Fruit fly (Drosophila melanogaster): Measurements from ENCODE around the gene Nek2.

Gene Nek2

dm6 chrX:7933210-7933915 lies 41.9 kb upstream of the Nek2 start, which contains the start of the genes Dhdds and RpS14a (continued):
- TF ChIP-seq psq (GFP tag; optimal IDR thresholded peaks at IDR 0.05) (no peak), ken (GFP tag; IDR thresholded peaks at IDR 0.05) (peak; percentile 4; the same call in 1 of the 3 replicates), C15 (GFP tag; IDR thresholded peaks at IDR 0.05) (no peak), Spps (tag; optimal IDR thresholded peaks at IDR 0.05) (peak; percentile 25), toy (GFP tag; IDR thresholded peaks at IDR 0.05) (no peak), pan (optimal IDR thresholded peaks at IDR 0.05) (no peak), pan (GFP tag; optimal IDR thresholded peaks at IDR 0.05 in 1 of 2, IDR thresholded peaks at IDR 0.05 in 1 of 2) (peak in 1 of 2 experiments; percentile 26), disco-r (GFP tag; optimal IDR thresholded peaks at IDR 0.05) (no peak), tx (GFP tag; optimal IDR thresholded peaks at IDR 0.05) (no peak), CG13775 (GFP tag; optimal IDR thresholded peaks at IDR 0.05) (peak; percentile 89), Tbp (GFP tag; optimal IDR thresholded peaks at IDR 0.05) (peak; percentile 45), CG1603 (tag; optimal IDR thresholded peaks at IDR 0.05) (peak; percentile 40), CG32772 (GFP tag; IDR thresholded peaks at IDR 0.05) (no peak), tgo (GFP tag; IDR thresholded peaks at IDR 0.05) (no peak), Atf6 (GFP tag; IDR thresholded peaks at IDR 0.05) (no peak), CG5953 (GFP tag; IDR thresholded peaks at IDR 0.05) (no peak), CG7745 (tag; optimal IDR thresholded peaks at IDR 0.05) (no peak), sna (GFP tag; IDR thresholded peaks at IDR 0.05; ENCODE audit: partially characterized antibody) (peak; percentile 64; the same call in 1 of the 2 replicates), eyg (GFP tag; optimal IDR thresholded peaks at IDR 0.05) (peak; percentile 50), Bteb2 (GFP tag; optimal IDR thresholded peaks at IDR 0.05) (peak; percentile 30), CG15514 (GFP tag; optimal IDR thresholded peaks at IDR 0.05) (peak; percentile 64), CG3995 (GFP tag; optimal IDR thresholded peaks at IDR 0.05) (peak; percentile 8), CG9817 (tag; optimal IDR thresholded peaks at IDR 0.05) (no peak), vvl (GFP tag; IDR thresholded peaks at IDR 0.05) (peak; percentile 17; the same call in 1 of the 2 replicates), dm (GFP tag; optimal IDR thresholded peaks at IDR 0.05) (peak; percentile 60), CG30431 (GFP tag; optimal IDR thresholded peaks at IDR 0.05) (peak; percentile 20), gcm (GFP tag; optimal IDR thresholded peaks at IDR 0.05) (peak; percentile 36), cg (GFP tag; optimal IDR thresholded peaks at IDR 0.05) (no peak), CG10209 (GFP tag; optimal IDR thresholded peaks at IDR 0.05) (peak; percentile 70), CG6272 (GFP tag; IDR thresholded peaks at IDR 0.05) (0 out of 2 replicates have a peak, but pooled peaks have one; percentile 13), fd64A (GFP tag; optimal IDR thresholded peaks at IDR 0.05) (peak; percentile 12), CG15011 (GFP tag; optimal IDR thresholded peaks at IDR 0.05) (peak; percentile 49), tna (GFP tag; IDR thresholded peaks at IDR 0.05; ENCODE audit: partially characterized antibody) (peak; percentile 35; the same call in 1 of the 2 replicates), Six4 (GFP tag; optimal IDR thresholded peaks at IDR 0.05) (peak; percentile 11), Med (GFP tag) (peak; percentile 90), Dll (GFP tag; IDR thresholded peaks at IDR 0.05; ENCODE audit: partially characterized antibody) (peak; percentile 84), HLH3B (GFP tag; IDR thresholded peaks at IDR 0.05) (no peak), Ets97D (GFP tag; optimal IDR thresholded peaks at IDR 0.05) (peak; percentile 99), CG2116 (GFP tag; optimal IDR thresholded peaks at IDR 0.05) (peak; percentile 97), Abd-B (GFP tag; optimal IDR thresholded peaks at IDR 0.05) (no peak), CG4854 (GFP tag; optimal IDR thresholded peaks at IDR 0.05) (peak; percentile 29), CG14965 (GFP tag; optimal IDR thresholded peaks at IDR 0.05; ENCODE audit: borderline replicate concordance) (no peak), MTF-1 (GFP tag; optimal IDR thresholded peaks at IDR 0.05; ENCODE audit: borderline replicate concordance) (peak; percentile 68), sim (GFP tag; IDR thresholded peaks at IDR 0.05) (no peak), CG9215 (GFP tag; IDR thresholded peaks at IDR 0.05) (peak; percentile 54; the same call in 1 of the 2 replicates), repo (GFP tag; optimal IDR thresholded peaks at IDR 0.05) (no peak), CTCF (GFP tag; optimal IDR thresholded peaks at IDR 0.05) (peak; percentile 37), nerfin-1 (tag; optimal IDR thresholded peaks at IDR 0.05) (peak; percentile 44), HmgD (GFP tag; optimal IDR thresholded peaks at IDR 0.05) (peak; percentile 1), CG30020 (tag; optimal IDR thresholded peaks at IDR 0.05) (peak; percentile 50)

Data from whole organism, embryonic.